Worm (Caenorhabditis elegans) whole organism, early embryonic: Measurements from ENCODE around the gene C35A11.4.

Source experiments
- B0310.2 ChIP-seq: sonication (generic microtip); optimal IDR thresholded peaks from 2 replicates; lab custom pipeline; 2016; ENCODE audit warnings: mild to moderate bottlenecking, missing genetic modification characterization, missing compliant biosample characterization
- F13C5.2 ChIP-seq: sonication (generic microtip); optimal IDR thresholded peaks from 2 replicates; lab custom pipeline; 2017; ENCODE audit warnings: mild to moderate bottlenecking, missing genetic modification characterization, inconsistent platforms, missing compliant biosample characterization
- aly-1 ChIP-seq: sonication (generic microtip); optimal IDR thresholded peaks from 2 replicates; lab custom pipeline; 2016; ENCODE audit warnings: missing genetic modification characterization, missing compliant biosample characterization
- ama-1 ChIP-seq: fragments of 150-350 bp; optimal IDR thresholded peaks from 2 replicates; lab custom pipeline; 2014
- ceh-13 ChIP-seq: fragments of 200-800 bp; sonication (Bioruptor generic); optimal IDR thresholded peaks from 2 replicates; lab custom pipeline; 2018; ENCODE audit warnings: mild to moderate bottlenecking, missing genetic modification characterization, missing compliant biosample characterization
- ceh-36 ChIP-seq: sonication (generic microtip); optimal IDR thresholded peaks from 2 replicates; lab custom pipeline; 2016; ENCODE audit warnings: missing genetic modification characterization, inconsistent platforms, missing compliant biosample characterization
- ets-7 ChIP-seq: sonication (generic microtip); optimal IDR thresholded peaks from 2 replicates; lab custom pipeline; 2016; ENCODE audit warnings: missing genotype, missing genetic modification characterization, missing compliant biosample characterization
- flt-1 ChIP-seq: fragments of 200-800 bp; sonication (Bioruptor generic); IDR thresholded peaks from 2 replicates; pipeline ENCODE4 v1.3.6; 2022; ENCODE audit warnings: missing genetic modification characterization, missing compliant biosample characterization
- hmbx-1 ChIP-seq: sonication (generic microtip); optimal IDR thresholded peaks from 2 replicates; lab custom pipeline; 2016; ENCODE audit warnings: mild to moderate bottlenecking, missing genetic modification characterization, missing compliant biosample characterization
- hmg-4 ChIP-seq: fragments of 200-800 bp; sonication (Bioruptor generic); optimal IDR thresholded peaks from 2 replicates; lab custom pipeline; 2018; ENCODE audit warnings: mild to moderate bottlenecking, missing genetic modification characterization, missing compliant biosample characterization
- hnd-1 ChIP-seq: sonication (generic microtip); optimal IDR thresholded peaks from 2 replicates; lab custom pipeline; 2016; ENCODE audit warnings: missing genetic modification characterization, missing compliant biosample characterization
- pes-1 ChIP-seq: fragments of 200-800 bp; sonication (Bioruptor generic); IDR thresholded peaks from 2 replicates; pipeline ENCODE4 v1.3.6; 2022; ENCODE audit warnings: missing genetic modification reagents, missing genetic modification characterization, missing compliant biosample characterization
- scrt-1 ChIP-seq: fragments of 200-800 bp; sonication (Bioruptor generic); IDR thresholded peaks from 2 replicates; pipeline ENCODE4 v1.3.6; 2022; ENCODE audit warnings: missing genetic modification characterization, missing compliant biosample characterization
- sea-1 ChIP-seq: fragments of 200-800 bp; sonication (Bioruptor generic); conservative IDR thresholded peaks from 2 replicates; pipeline ENCODE4 v1.3.6; 2022; ENCODE audit warnings: missing genetic modification characterization, missing compliant biosample characterization
- tbx-11 ChIP-seq: fragments of 200-800 bp; sonication (Bioruptor generic); IDR thresholded peaks from 2 replicates; pipeline ENCODE4 v1.3.6; 2022; ENCODE audit warnings: missing genetic modification characterization, missing compliant biosample characterization
- tbx-37 ChIP-seq: fragments of 200-800 bp; sonication (Bioruptor generic); conservative IDR thresholded peaks from 2 replicates; pipeline ENCODE4 v1.3.6; 2022; ENCODE audit warnings: missing genetic modification reagents, missing genetic modification characterization, missing compliant biosample characterization
- tra-4 ChIP-seq: sonication (generic microtip); optimal IDR thresholded peaks from 2 replicates; lab custom pipeline; 2017; ENCODE audit warnings: missing genetic modification characterization, missing compliant biosample characterization

The C35A11.4 gene

ce11 chrV:5385914-5386493 lies 6.9 kb downstream of the C35A11.4 start, which contains the start of gene C35A11.2:
Gene C35A11.2 (plus strand): TSS chrV:5386299.
- TF ChIP-seq hnd-1 (tag; lab: Kevin White, UChicago) (no peak), hmg-4 (GFP tag; lab: Kevin White, UChicago) (no peak)

- TF ChIP-seq hmbx-1 (tag; lab: Kevin White, UChicago), result no peak
- no peak for TF ChIP-seq flt-1 (GFP tag; lab: Robert Waterston, UW)
- no peak for TF ChIP-seq ama-1 (lab: Kevin White, UChicago)
- TF ChIP-seq pes-1 (GFP tag; lab: Robert Waterston, UW), result no peak
- TF ChIP-seq tra-4 (tag; lab: Kevin White, UChicago), result no peak
- TF ChIP-seq ceh-13, result no peak
- no peak for TF ChIP-seq F13C5.2 (tag; lab: Kevin White, UChicago)
- TF ChIP-seq hmg-4 (GFP tag; lab: Kevin White, UChicago), result no peak
- TF ChIP-seq ets-7 (tag; lab: Kevin White, UChicago), result no peak
- no peak for TF ChIP-seq hnd-1 (tag; lab: Kevin White, UChicago)
- no peak for TF ChIP-seq scrt-1 (GFP tag; lab: Robert Waterston, UW)
- TF ChIP-seq aly-1, result no peak
- TF ChIP-seq sea-1 (GFP tag; lab: Robert Waterston, UW), result no peak
- TF ChIP-seq ceh-36 (tag; lab: Kevin White, UChicago), result no peak
- no peak for TF ChIP-seq B0310.2 (tag; lab: Kevin White, UChicago)
- TF ChIP-seq tbx-37 (GFP tag; lab: Robert Waterston, UW), result no peak
These were observed 20.8 kb downstream of the C35A11.4 start, which contains the start of gene C35A11.3 for ce11 chrV:5372118-5372517. Gene C35A11.3 (plus strand): TSS chrV:5372418.

- TF ChIP-seq tra-4 (tag; lab: Kevin White, UChicago) (no peak), sea-1 (GFP tag; lab: Robert Waterston, UW) (no peak), hnd-1 (tag; lab: Kevin White, UChicago) (no peak), ceh-36 (tag; lab: Kevin White, UChicago) (no peak), aly-1 (no peak), B0310.2 (tag; lab: Kevin White, UChicago) (no peak), F13C5.2 (tag; lab: Kevin White, UChicago) (no peak), ama-1 (lab: Kevin White, UChicago) (no peak), pes-1 (GFP tag; lab: Robert Waterston, UW) (no peak), ceh-13 (no peak), hmg-4 (GFP tag; lab: Kevin White, UChicago) (no peak), ets-7 (tag; lab: Kevin White, UChicago) (no peak), flt-1 (GFP tag; lab: Robert Waterston, UW) (no peak), scrt-1 (GFP tag; lab: Robert Waterston, UW) (no peak), tbx-37 (GFP tag; lab: Robert Waterston, UW) (no peak)
These were observed 24.2 kb downstream of the C35A11.4 start, which contains the start of gene T09D3.9 for ce11 chrV:5368792-5369191. Gene T09D3.9 (minus strand): TSS chrV:5368892.

ce11 chrV:5364863-5365262 lies 28.1 kb downstream of the C35A11.4 start, which contains the start of gene T09D3.8:
Gene T09D3.8 (plus strand): TSS chrV:5365163.
- TF ChIP-seq hmbx-1 (tag; lab: Kevin White, UChicago), result no peak
- no peak for TF ChIP-seq hmg-4 (GFP tag; lab: Kevin White, UChicago)
- TF ChIP-seq F13C5.2 (tag; lab: Kevin White, UChicago), result no peak
- no peak for TF ChIP-seq scrt-1 (GFP tag; lab: Robert Waterston, UW)
- TF ChIP-seq ceh-36 (tag; lab: Kevin White, UChicago), result no peak
- TF ChIP-seq tra-4 (tag; lab: Kevin White, UChicago), result no peak
- no peak for TF ChIP-seq aly-1
- no peak for TF ChIP-seq tbx-11 (GFP tag; lab: Robert Waterston, UW)
- no peak for TF ChIP-seq B0310.2 (tag; lab: Kevin White, UChicago)
- no peak for TF ChIP-seq hnd-1 (tag; lab: Kevin White, UChicago)
- TF ChIP-seq pes-1 (GFP tag; lab: Robert Waterston, UW), result no peak

ce11 chrV:5362220-5362619 lies 30.7 kb downstream of the C35A11.4 start:
- no peak for TF ChIP-seq scrt-1 (GFP tag; lab: Robert Waterston, UW)
- no peak for TF ChIP-seq ets-7 (tag; lab: Kevin White, UChicago)
- TF ChIP-seq pes-1 (GFP tag; lab: Robert Waterston, UW), result no peak
- no peak for TF ChIP-seq aly-1
- no peak for TF ChIP-seq tbx-11 (GFP tag; lab: Robert Waterston, UW)
- no peak for TF ChIP-seq flt-1 (GFP tag; lab: Robert Waterston, UW)
- no peak for TF ChIP-seq ceh-36 (tag; lab: Kevin White, UChicago)
- no peak for TF ChIP-seq ceh-13

ce11 chrV:5358772-5359171 lies 34.2 kb downstream of the C35A11.4 start, which contains the start of gene nhr-216:
Gene nhr-216 (minus strand): TSS chrV:5358872.
- no peak for TF ChIP-seq tbx-37 (GFP tag; lab: Robert Waterston, UW)

- no peak for TF ChIP-seq tbx-37 (GFP tag; lab: Robert Waterston, UW)
- no peak for TF ChIP-seq ets-7 (tag; lab: Kevin White, UChicago)
- no peak for TF ChIP-seq ceh-36 (tag; lab: Kevin White, UChicago)
- TF ChIP-seq ceh-13, result no peak
- no peak for TF ChIP-seq F13C5.2 (tag; lab: Kevin White, UChicago)
- no peak for TF ChIP-seq sea-1 (GFP tag; lab: Robert Waterston, UW)
- no peak for TF ChIP-seq ama-1 (lab: Kevin White, UChicago)
- TF ChIP-seq aly-1, result no peak
- TF ChIP-seq scrt-1 (GFP tag; lab: Robert Waterston, UW), result no peak
- TF ChIP-seq hmbx-1 (tag; lab: Kevin White, UChicago), result no peak
- no peak for TF ChIP-seq tra-4 (tag; lab: Kevin White, UChicago)
- no peak for TF ChIP-seq pes-1 (GFP tag; lab: Robert Waterston, UW)
- TF ChIP-seq hmg-4 (GFP tag; lab: Kevin White, UChicago), result no peak
- no peak for TF ChIP-seq hnd-1 (tag; lab: Kevin White, UChicago)
- TF ChIP-seq flt-1 (GFP tag; lab: Robert Waterston, UW), result no peak
- TF ChIP-seq tbx-11 (GFP tag; lab: Robert Waterston, UW), result no peak
These were observed 41.5 kb downstream of the C35A11.4 start, which contains the start of gene srd-9 for ce11 chrV:5351483-5351882. Gene srd-9 (plus strand): TSS chrV:5351783.
